Fruit fly (Drosophila melanogaster): ENCODE results near the gene Pex11c.

Gene Pex11c

DNA sequence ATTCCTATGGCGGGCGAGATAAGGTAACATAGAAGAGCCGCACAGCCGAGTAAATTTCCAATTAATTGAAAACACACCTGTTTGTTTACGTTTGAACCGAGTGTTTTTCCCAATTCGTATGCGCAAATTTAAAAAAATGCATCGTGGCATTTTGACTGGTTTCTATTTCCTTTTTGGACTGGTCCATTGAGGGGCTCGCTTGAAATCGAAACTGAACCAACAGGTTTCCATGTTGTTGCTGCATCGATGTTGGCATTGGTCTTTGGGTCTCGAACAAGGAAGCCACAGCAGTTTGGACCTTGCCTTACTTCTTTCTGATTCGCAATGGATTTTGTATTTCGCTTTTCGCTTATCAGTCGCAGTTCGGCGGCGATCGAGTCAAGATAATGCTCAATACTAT lies 359 bp downstream of the Pex11c start:
- TF ChIP-seq CG1620 (GFP tag; optimal IDR thresholded peaks at IDR 0.05) (no peak), Mnt (GFP tag; optimal IDR thresholded peaks at IDR 0.05) (no peak), CG33017 (tag; optimal IDR thresholded peaks at IDR 0.05) (no peak), tj (GFP tag; optimal IDR thresholded peaks at IDR 0.05) (no peak)

DNA sequence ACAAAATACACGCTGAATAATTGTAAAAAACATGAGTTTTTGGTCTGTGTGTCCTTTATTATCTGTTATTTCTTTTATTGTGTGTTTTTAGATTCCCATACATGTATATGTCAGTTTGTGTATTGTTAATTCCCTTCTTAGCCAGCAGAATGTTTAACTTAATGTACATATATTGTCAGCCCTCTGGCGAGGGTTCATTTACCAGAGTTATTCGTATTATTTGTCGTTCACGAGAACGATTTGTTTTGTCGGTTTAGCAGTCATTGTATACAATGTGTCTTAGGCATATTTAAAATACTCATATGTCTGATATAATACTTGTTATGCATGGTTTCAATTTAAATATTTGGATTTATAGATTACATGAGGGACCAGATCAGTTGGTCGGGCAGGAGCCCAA lies 2.4 kb downstream of the Pex11c start:
- no peak for TF ChIP-seq pad (GFP tag; optimal IDR thresholded peaks at IDR 0.05)
- TF ChIP-seq bab1 (GFP tag; optimal IDR thresholded peaks at IDR 0.05), result no peak
- no peak for TF ChIP-seq tj (GFP tag; optimal IDR thresholded peaks at IDR 0.05)

DNA sequence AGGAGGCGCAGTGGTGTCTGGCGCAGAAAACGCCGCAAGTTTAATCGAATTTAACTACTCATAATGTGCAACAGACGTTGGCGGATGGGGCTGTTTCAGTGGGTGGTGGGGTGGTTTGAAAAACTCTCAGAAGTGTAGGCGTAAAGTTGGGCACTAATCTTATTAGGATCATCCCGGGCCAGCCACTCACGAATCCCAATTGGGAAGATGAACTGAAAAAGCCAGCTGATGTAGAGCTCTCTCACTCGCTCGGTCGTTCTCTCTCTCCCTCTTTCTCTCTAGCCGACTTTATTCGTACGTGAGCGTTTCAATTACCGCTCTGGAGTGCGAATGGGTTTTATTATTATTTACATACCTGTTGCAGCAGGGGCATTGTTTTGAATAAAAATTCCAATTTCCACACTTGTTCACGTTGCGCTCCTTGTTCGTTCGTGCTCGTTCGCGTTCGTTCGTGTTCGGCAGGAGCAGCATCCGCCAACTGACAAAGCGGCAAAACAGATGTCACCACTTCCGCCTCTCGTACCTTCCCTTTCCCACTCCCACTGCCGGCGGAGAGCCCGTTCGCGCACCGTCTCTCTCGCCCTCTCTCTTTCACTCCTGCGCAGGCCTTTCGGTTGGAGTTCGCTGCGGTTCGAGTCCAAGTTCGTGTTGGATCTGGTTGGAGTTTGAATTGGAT lies 20.7 kb downstream of the Pex11c start:
- TF ChIP-seq cnc (optimal IDR thresholded peaks at IDR 0.05) (no peak), Mnt (GFP tag; optimal IDR thresholded peaks at IDR 0.05) (no peak), CG12768 (GFP tag; optimal IDR thresholded peaks at IDR 0.05) (no peak), Hr96 (GFP tag; optimal IDR thresholded peaks at IDR 0.05) (no peak)

DNA sequence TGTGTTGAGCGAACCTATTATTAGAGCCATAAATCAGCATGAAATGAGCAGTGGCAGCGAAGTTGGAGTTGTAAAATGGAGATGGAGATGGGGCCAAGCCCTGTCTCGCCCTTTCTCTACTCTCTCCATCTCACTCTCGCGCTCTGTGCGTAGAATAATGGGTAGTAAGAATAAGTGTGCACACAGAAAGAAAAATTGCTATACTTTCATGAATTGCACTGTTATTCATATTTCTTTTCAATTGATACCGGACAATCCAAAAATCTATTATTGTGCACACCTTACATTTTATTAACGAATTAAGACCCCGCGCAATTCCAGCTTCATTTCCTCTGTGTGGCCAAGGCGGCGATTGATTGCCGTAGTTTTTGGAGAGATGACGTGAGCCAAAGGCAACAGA lies 21.7 kb downstream of the Pex11c start:
- TF ChIP-seq CG7045 (GFP tag; optimal IDR thresholded peaks at IDR 0.05) (no peak), pad (GFP tag; optimal IDR thresholded peaks at IDR 0.05) (peak; percentile 69)

DNA sequence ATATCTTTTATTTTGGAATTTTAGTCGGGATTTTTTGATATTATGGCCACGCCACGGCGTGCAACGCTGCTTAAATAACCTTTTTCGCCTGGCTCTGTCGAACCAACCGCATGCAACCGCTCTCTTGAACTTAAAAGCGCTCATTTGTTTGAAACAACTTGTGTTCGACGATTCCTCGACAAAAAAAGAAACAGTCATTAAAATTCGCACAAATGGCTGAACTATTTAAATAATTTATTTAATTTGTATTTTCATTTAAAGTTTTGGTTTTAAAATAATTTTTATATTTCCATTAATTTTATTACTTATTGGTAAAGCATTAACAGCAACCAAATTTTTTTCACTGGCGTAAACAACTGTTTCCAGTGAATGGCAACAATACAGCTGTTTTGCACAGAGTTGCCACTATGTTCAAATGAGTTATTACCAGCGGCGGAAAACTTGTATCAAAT lies 22.7 kb downstream of the Pex11c start, which contains the start of the genes orb and Cdc16:
TSS of gene orb (minus strand) at position 51 of the 452 bp plus-strand sequence.
TSS of gene Cdc16 (plus strand) at position 396 of the 452 bp plus-strand sequence.
- TF ChIP-seq cnc (optimal IDR thresholded peaks at IDR 0.05) (no peak), kay (GFP tag; ENCODE audit: borderline replicate concordance) (peak; percentile 52), Crg-1 (GFP tag; optimal IDR thresholded peaks at IDR 0.05) (peak; percentile 72), Mnt (GFP tag; optimal IDR thresholded peaks at IDR 0.05) (peak; percentile 41), CG33017 (tag; optimal IDR thresholded peaks at IDR 0.05) (peak; percentile 92), bab1 (GFP tag; optimal IDR thresholded peaks at IDR 0.05) (peak; percentile 93), CG11617 (GFP tag; optimal IDR thresholded peaks at IDR 0.05) (peak; percentile 83), Hr96 (GFP tag; optimal IDR thresholded peaks at IDR 0.05) (peak; percentile 53), CG12768 (GFP tag; optimal IDR thresholded peaks at IDR 0.05) (peak; percentile 78), ovo (GFP tag; optimal IDR thresholded peaks at IDR 0.05) (peak; percentile 40), CG7045 (GFP tag; optimal IDR thresholded peaks at IDR 0.05) (peak; percentile 84), CG14711 (tag; optimal IDR thresholded peaks at IDR 0.05) (peak; percentile 92), toe (GFP tag; optimal IDR thresholded peaks at IDR 0.05) (peak; percentile 74), CG5204 (GFP tag; optimal IDR thresholded peaks at IDR 0.05) (peak; percentile 64), pad (GFP tag; optimal IDR thresholded peaks at IDR 0.05) (peak; percentile 25), CG1620 (GFP tag; optimal IDR thresholded peaks at IDR 0.05) (peak; percentile 78), cic (GFP tag; optimal IDR thresholded peaks at IDR 0.05) (peak; percentile 8), tj (GFP tag; optimal IDR thresholded peaks at IDR 0.05) (peak; percentile 51), Clk (GFP tag; optimal IDR thresholded peaks at IDR 0.05) (peak; percentile 70), CG7101 (tag; optimal IDR thresholded peaks at IDR 0.05) (peak; percentile 93)

DNA sequence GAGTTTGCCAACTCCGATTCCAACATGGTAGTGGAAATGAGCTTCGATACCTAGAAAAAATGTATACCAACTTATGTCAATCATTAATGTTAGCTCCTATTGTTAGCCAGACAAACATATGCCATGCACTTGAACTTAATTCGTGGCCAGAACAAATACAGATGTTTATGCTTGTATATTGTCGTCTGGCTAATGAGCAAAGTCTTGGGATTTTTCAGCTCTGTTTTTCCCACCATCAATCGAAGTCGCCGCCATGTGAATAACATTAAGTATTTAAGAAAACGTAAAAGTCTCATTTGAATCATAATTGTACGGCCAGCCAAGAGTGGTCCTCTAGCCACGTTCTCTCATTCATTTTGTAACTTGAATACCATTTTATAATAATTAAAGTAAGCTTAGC lies 25.5 kb downstream of the Pex11c start, which contains the start of gene CG6763:
TSS of gene CG6763 (plus strand) at position 301 of the 400 bp plus-strand sequence.
- TF ChIP-seq pad (GFP tag; optimal IDR thresholded peaks at IDR 0.05) (no peak), Mnt (GFP tag; optimal IDR thresholded peaks at IDR 0.05) (no peak), CG5204 (GFP tag; optimal IDR thresholded peaks at IDR 0.05) (no peak), cnc (optimal IDR thresholded peaks at IDR 0.05) (no peak), CG7101 (tag; optimal IDR thresholded peaks at IDR 0.05) (no peak), bab1 (GFP tag; optimal IDR thresholded peaks at IDR 0.05) (no peak), CG33017 (tag; optimal IDR thresholded peaks at IDR 0.05) (no peak), CG11617 (GFP tag; optimal IDR thresholded peaks at IDR 0.05) (no peak), CG14711 (tag; optimal IDR thresholded peaks at IDR 0.05) (no peak), CG12768 (GFP tag; optimal IDR thresholded peaks at IDR 0.05) (no peak), ovo (GFP tag; optimal IDR thresholded peaks at IDR 0.05) (no peak), toe (GFP tag; optimal IDR thresholded peaks at IDR 0.05) (no peak), kay (GFP tag; ENCODE audit: borderline replicate concordance) (no peak), Crg-1 (GFP tag; optimal IDR thresholded peaks at IDR 0.05) (no peak), Hr96 (GFP tag; optimal IDR thresholded peaks at IDR 0.05) (no peak), cic (GFP tag; optimal IDR thresholded peaks at IDR 0.05) (no peak)

DNA sequence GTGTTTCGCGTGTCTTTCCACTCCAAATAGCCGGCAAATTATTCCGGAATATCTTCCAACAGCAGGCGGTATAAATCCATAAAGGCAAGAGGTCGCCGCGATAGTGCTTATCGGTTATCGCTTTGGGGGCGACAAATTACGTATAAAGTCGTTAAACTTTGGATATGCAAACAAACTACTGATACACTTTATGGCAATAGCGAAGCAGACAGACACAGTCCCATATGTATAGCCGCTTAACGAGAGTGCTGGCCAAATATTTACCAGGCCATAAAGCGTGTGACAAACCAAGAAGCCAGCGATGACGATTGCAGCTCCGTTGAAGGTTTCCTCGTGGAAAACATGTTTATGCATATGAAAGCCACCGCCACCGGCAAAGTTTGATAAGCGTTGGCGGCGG lies 26.1 kb downstream of the Pex11c start:
- no peak for TF ChIP-seq Crg-1 (GFP tag; optimal IDR thresholded peaks at IDR 0.05)
- peak; percentile 30 for TF ChIP-seq CG33017 (tag; optimal IDR thresholded peaks at IDR 0.05)
- no peak for TF ChIP-seq toe (GFP tag; optimal IDR thresholded peaks at IDR 0.05)
- no peak for TF ChIP-seq pad (GFP tag; optimal IDR thresholded peaks at IDR 0.05)
- TF ChIP-seq kay (GFP tag; ENCODE audit: borderline replicate concordance), result no peak
- TF ChIP-seq tj (GFP tag; optimal IDR thresholded peaks at IDR 0.05), result no peak
- peak; percentile 9 for TF ChIP-seq CG7101 (tag; optimal IDR thresholded peaks at IDR 0.05)
- TF ChIP-seq CG5204 (GFP tag; optimal IDR thresholded peaks at IDR 0.05), result no peak

Data from whole organism, adult.